Fruit fly (Drosophila melanogaster): ENCODE results near the gene CG14780.
A peak's percentile ranks its signal among the peaks of the same experiment; 100 is the strongest.

CG14780 gene

DNA sequence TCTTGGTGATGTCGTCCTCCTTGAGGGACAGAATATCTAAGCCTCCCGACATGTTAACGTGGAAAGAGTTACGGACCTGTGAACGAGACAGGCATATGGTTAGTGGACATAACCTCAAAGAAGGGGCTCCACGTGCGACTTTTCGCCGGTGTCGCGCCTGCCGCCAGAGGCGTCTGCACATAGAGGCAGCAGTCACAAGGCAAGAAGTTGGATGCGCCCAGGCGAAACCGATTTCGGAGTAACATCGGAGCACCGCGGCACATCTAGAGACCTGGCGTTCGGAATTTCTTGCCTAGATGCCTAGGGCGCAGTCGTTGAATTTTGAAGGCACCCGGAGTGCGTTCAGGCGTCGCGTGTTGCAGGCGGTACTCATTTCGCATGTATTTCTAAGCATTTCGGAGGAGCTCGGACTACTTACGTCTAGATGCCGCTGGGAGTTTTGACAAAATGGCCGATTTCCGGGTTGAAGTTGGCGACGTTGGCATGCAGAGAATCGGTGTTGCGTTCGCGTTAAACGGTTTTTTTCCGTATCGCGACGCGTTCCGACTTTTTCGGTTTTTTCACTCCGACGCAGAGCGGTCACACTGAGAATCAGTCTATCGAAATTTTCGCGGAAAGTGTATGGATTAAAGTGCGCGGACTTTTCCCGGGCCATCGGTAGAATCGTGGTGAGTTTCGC is 10.7 kb downstream of the CG14780 start, which contains the start of the genes sta and inc (continued):
- no peak for TF ChIP-seq CG11093 (GFP tag; IDR thresholded peaks at IDR 0.05)
- peak; percentile 75 for TF ChIP-seq NfI (GFP tag; optimal IDR thresholded peaks at IDR 0.05)
- peak; percentile 69 for TF ChIP-seq gsb-n (tag; optimal IDR thresholded peaks at IDR 0.05)
- peak; percentile 66 for TF ChIP-seq vvl (GFP tag; IDR thresholded peaks at IDR 0.05)
- no peak for TF ChIP-seq Gsc (GFP tag; IDR thresholded peaks at IDR 0.05)
- no peak for TF ChIP-seq ara (GFP tag; IDR thresholded peaks at IDR 0.05)
- peak; percentile 92 for TF ChIP-seq E2f2 (GFP tag; IDR thresholded peaks at IDR 0.05)
- TF ChIP-seq nom (GFP tag; optimal IDR thresholded peaks at IDR 0.05) = peak; percentile 89
- peak; percentile 76 for TF ChIP-seq CG15601 (tag; optimal IDR thresholded peaks at IDR 0.05)
- no peak for TF ChIP-seq en (GFP tag; optimal IDR thresholded peaks at IDR 0.05)
- TF ChIP-seq CG10565 (GFP tag; optimal IDR thresholded peaks at IDR 0.05) = no peak
- no peak; the same call in 1 of the 2 replicates for TF ChIP-seq CG10366 (GFP tag; IDR thresholded peaks at IDR 0.05)
- TF ChIP-seq CG2875 (GFP tag; optimal IDR thresholded peaks at IDR 0.05) = peak; percentile 66
- TF ChIP-seq Bteb2 (GFP tag; optimal IDR thresholded peaks at IDR 0.05) = peak; percentile 68
- peak; percentile 58; the same call in 1 of the 2 replicates for TF ChIP-seq NFAT (GFP tag; IDR thresholded peaks at IDR 0.05)
- TF ChIP-seq CG17829 (tag; optimal IDR thresholded peaks at IDR 0.05) = peak; percentile 99
- TF ChIP-seq sug (tag; optimal IDR thresholded peaks at IDR 0.05) = peak; percentile 74
- TF ChIP-seq tap (tag; optimal IDR thresholded peaks at IDR 0.05) = peak; percentile 35
- TF ChIP-seq Sox102F (GFP tag; optimal IDR thresholded peaks at IDR 0.05) = no peak
- TF ChIP-seq gem (tag; optimal IDR thresholded peaks at IDR 0.05) = no peak
- TF ChIP-seq zf30C (GFP tag; optimal IDR thresholded peaks at IDR 0.05) = peak; percentile 34
- TF ChIP-seq CG7271 (tag; optimal IDR thresholded peaks at IDR 0.05) = peak; percentile 73
- TF ChIP-seq CG11456 (GFP tag; IDR thresholded peaks at IDR 0.05) = peak; percentile 74; the same call in 2 of the 3 replicates
- no peak for TF ChIP-seq CG8281 (tag; optimal IDR thresholded peaks at IDR 0.05)
- peak; percentile 60 for TF ChIP-seq CG7556 (GFP tag; optimal IDR thresholded peaks at IDR 0.05)
- peak; percentile 51 for TF ChIP-seq Rx (GFP tag; IDR thresholded peaks at IDR 0.05)
- TF ChIP-seq tna (GFP tag; IDR thresholded peaks at IDR 0.05; ENCODE audit: partially characterized antibody) = no peak
- peak; percentile 97 for TF ChIP-seq phol (tag; optimal IDR thresholded peaks at IDR 0.05)
- peak; percentile 77 for TF ChIP-seq CG12071 (GFP tag; optimal IDR thresholded peaks at IDR 0.05)
- peak; percentile 34 for TF ChIP-seq CG12155 (GFP tag; optimal IDR thresholded peaks at IDR 0.05)
- peak; percentile 74 for TF ChIP-seq BEAF-32 (GFP tag; optimal IDR thresholded peaks at IDR 0.05)
- no peak for TF ChIP-seq toy (GFP tag; IDR thresholded peaks at IDR 0.05)
- TF ChIP-seq CG17568 (GFP tag; optimal IDR thresholded peaks at IDR 0.05) = no peak
- peak; percentile 84 for TF ChIP-seq CG3281 (GFP tag; optimal IDR thresholded peaks at IDR 0.05)
- TF ChIP-seq CG16863 (GFP tag; optimal IDR thresholded peaks at IDR 0.05) = no peak
- TF ChIP-seq dmrt99B (tag; optimal IDR thresholded peaks at IDR 0.05) = peak; percentile 49
- no peak; the same call in 2 of the 3 replicates for TF ChIP-seq B-H1 (GFP tag; IDR thresholded peaks at IDR 0.05)
- no peak for TF ChIP-seq CG4854 (GFP tag; optimal IDR thresholded peaks at IDR 0.05)
- TF ChIP-seq Asciz (GFP tag; optimal IDR thresholded peaks at IDR 0.05) = peak; percentile 65
- no peak for TF ChIP-seq Aef1 (GFP tag; IDR thresholded peaks at IDR 0.05)
- TF ChIP-seq Oli (tag; optimal IDR thresholded peaks at IDR 0.05) = peak; percentile 31
- peak; percentile 82 for TF ChIP-seq Sry-δ (GFP tag; optimal IDR thresholded peaks at IDR 0.05)
- peak; percentile 98 for TF ChIP-seq pzg (GFP tag; optimal IDR thresholded peaks at IDR 0.05)
- TF ChIP-seq ttk (GFP tag; IDR thresholded peaks at IDR 0.05) = peak; percentile 32; the same call in 1 of the 2 replicates
- no peak for TF ChIP-seq lola (GFP tag; optimal IDR thresholded peaks at IDR 0.05)
- TF ChIP-seq CG8359 (GFP tag; optimal IDR thresholded peaks at IDR 0.05; ENCODE audit: borderline replicate concordance) = peak; percentile 10
- peak; percentile 99 for TF ChIP-seq CG9797 (GFP tag; optimal IDR thresholded peaks at IDR 0.05)
- peak; percentile 64 for TF ChIP-seq CG12219 (GFP tag; optimal IDR thresholded peaks at IDR 0.05)
- TF ChIP-seq sd (tag; optimal IDR thresholded peaks at IDR 0.05) = peak; percentile 78

Data from whole organism, embryonic.